Fruit fly (Drosophila melanogaster) Kc167 (cell line): Measurements from ENCODE around the gene CG7550.

Experiments used
- Myc ChIP-seq: fragments of >200 bp; optimal IDR thresholded peaks from 2 replicates; lab custom pipeline; 2017; ENCODE audit warnings: missing external identifiers
- Sin3A ChIP-seq: fragments of >200 bp; optimal IDR thresholded peaks from 2 replicates; lab custom pipeline; 2018; ENCODE audit warnings: missing external identifiers
- h ChIP-seq: fragments of >200 bp; optimal IDR thresholded peaks from 3 replicates; lab custom pipeline; 2018; ENCODE audit warnings: missing external identifiers
- insv ChIP-seq: fragments of >200 bp; optimal IDR thresholded peaks from 3 replicates; lab custom pipeline; 2018; ENCODE audit warnings: missing external identifiers
- psq ChIP-seq: fragments of >200 bp; optimal IDR thresholded peaks from 2 replicates; lab custom pipeline; 2017; ENCODE audit warnings: missing external identifiers
- ttk ChIP-seq: sonication (Bioruptor generic); optimal IDR thresholded peaks from 2 replicates; lab custom pipeline; 2017; ENCODE audit warnings: missing external identifiers

The CG7550 gene

dm6 chr3L:8097101-8097500 lies 27.2 kb downstream of the CG7550 start:
- TF ChIP-seq h (no peak), Sin3A (lab: Kevin White, UChicago) (no peak), ttk (lab: Kevin White, UChicago) (no peak), psq (lab: Kevin White, UChicago) (no peak), insv (no peak), Myc (lab: Kevin White, UChicago) (no peak)

dm6 chr3L:8096106-8096558 lies 28.2 kb downstream of the CG7550 start:
- TF ChIP-seq Sin3A (lab: Kevin White, UChicago) (no peak), insv (no peak), psq (lab: Kevin White, UChicago) (no peak), Myc (lab: Kevin White, UChicago) (no peak), h (no peak), ttk (lab: Kevin White, UChicago) (no peak)

- TF ChIP-seq insv = no peak
- no peak for TF ChIP-seq ttk (lab: Kevin White, UChicago)
- TF ChIP-seq Myc (lab: Kevin White, UChicago) = no peak
Measured at dm6 chr3L:8094652-8095129, 29.6 kb downstream of the CG7550 start.

- no peak for TF ChIP-seq insv
Measured at dm6 chr3L:8093553-8093952, 30.8 kb downstream of the CG7550 start.

dm6 chr3L:8091650-8092068 lies 32.7 kb downstream of the CG7550 start, which contains the start of gene CG7565:
TSS of gene CG7565 (minus strand) at chr3L:8091786.
- TF ChIP-seq psq (lab: Kevin White, UChicago) = no peak
- no peak for TF ChIP-seq ttk (lab: Kevin White, UChicago)
- no peak for TF ChIP-seq h
- no peak for TF ChIP-seq insv
- TF ChIP-seq Sin3A (lab: Kevin White, UChicago) = no peak

- TF ChIP-seq Sin3A (lab: Kevin White, UChicago) (no peak), insv (no peak)
Measured at dm6 chr3L:8086218-8086617, 38.1 kb downstream of the CG7550 start.

dm6 chr3L:8081822-8082221 lies 42.5 kb downstream of the CG7550 start:
- TF ChIP-seq insv = no peak

dm6 chr3L:8080790-8081189 lies 43.5 kb downstream of the CG7550 start:
- TF ChIP-seq ttk (lab: Kevin White, UChicago) (no peak), Sin3A (lab: Kevin White, UChicago) (no peak), insv (no peak), h (no peak), Myc (lab: Kevin White, UChicago) (no peak), psq (lab: Kevin White, UChicago) (no peak)

- no peak for TF ChIP-seq insv
Measured at dm6 chr3L:8079598-8079997, 44.7 kb downstream of the CG7550 start.

dm6 chr3L:8077953-8078352 lies 46.4 kb downstream of the CG7550 start:
- no peak for TF ChIP-seq Sin3A (lab: Kevin White, UChicago)
- TF ChIP-seq Myc (lab: Kevin White, UChicago) = no peak
- no peak for TF ChIP-seq h
- no peak for TF ChIP-seq psq (lab: Kevin White, UChicago)

- TF ChIP-seq psq (lab: Kevin White, UChicago) = no peak
- no peak for TF ChIP-seq Myc (lab: Kevin White, UChicago)
- TF ChIP-seq h = no peak
- TF ChIP-seq ttk (lab: Kevin White, UChicago) = no peak
- TF ChIP-seq Sin3A (lab: Kevin White, UChicago) = no peak
- TF ChIP-seq insv = no peak
Measured at dm6 chr3L:8077207-8077606, 47.1 kb downstream of the CG7550 start.

- TF ChIP-seq insv (no peak), ttk (lab: Kevin White, UChicago) (no peak), Sin3A (lab: Kevin White, UChicago) (no peak), h (no peak), psq (lab: Kevin White, UChicago) (no peak), Myc (lab: Kevin White, UChicago) (no peak)
Measured at dm6 chr3L:8076160-8076559, 48.2 kb downstream of the CG7550 start.

dm6 chr3L:8074944-8075343 lies 49.4 kb downstream of the CG7550 start:
- TF ChIP-seq Myc (lab: Kevin White, UChicago) = no peak
- no peak for TF ChIP-seq insv
- TF ChIP-seq ttk (lab: Kevin White, UChicago) = no peak
- no peak for TF ChIP-seq Sin3A (lab: Kevin White, UChicago)
- no peak for TF ChIP-seq h
- TF ChIP-seq psq (lab: Kevin White, UChicago) = no peak

- TF ChIP-seq psq (lab: Kevin White, UChicago) (no peak), Sin3A (lab: Kevin White, UChicago) (no peak), h (no peak), ttk (lab: Kevin White, UChicago) (no peak), insv (no peak), Myc (lab: Kevin White, UChicago) (no peak)
Measured at dm6 chr3L:8073872-8074271, 50.5 kb downstream of the CG7550 start.
